Worm (Caenorhabditis elegans) whole organism, L4 larva: ENCODE results near the gene col-179.

ENCODE experiments used
- F49E8.2 ChIP-seq: sonication (generic microtip); optimal IDR thresholded peaks from 2 replicates; lab custom pipeline; 2016; ENCODE audit warnings: missing compliant biosample characterization, mild to moderate bottlenecking, missing genetic modification characterization, borderline replicate concordance
- T26A8.4 ChIP-seq: fragments of 200-800 bp; sonication (Bioruptor generic); IDR thresholded peaks from 2 replicates; pipeline ENCODE4 v1.3.6; 2022; ENCODE audit warnings: missing genetic modification characterization, missing compliant biosample characterization
- ZK337.2 ChIP-seq: fragments of 200-800 bp; sonication (Bioruptor generic); IDR thresholded peaks from 2 replicates; pipeline ENCODE4 v1.3.6; 2022; ENCODE audit warnings: missing genetic modification reagents, missing genetic modification characterization, missing compliant biosample characterization
- ZK546.5 ChIP-seq, 2 experiments: sonication (generic microtip); optimal IDR thresholded peaks; 2 replicates each; lab custom pipeline; 2017; ENCODE audit warnings: missing biosample characterization in 2 of 2, missing genetic modification characterization in 2 of 2
- aha-1 ChIP-seq: fragments of 150-350 bp; peaks from one replicate; lab custom pipeline; 2014; ENCODE audit warnings: missing biosample characterization, missing genetic modification characterization
- aly-2 ChIP-seq: sonication (generic microtip); optimal IDR thresholded peaks from 2 replicates; lab custom pipeline; 2018; ENCODE audit warnings: missing biosample characterization, missing genetic modification characterization
- ama-1 ChIP-seq: fragments of 150-350 bp; optimal IDR thresholded peaks from 2 replicates; lab custom pipeline; 2014; ENCODE audit warnings: inconsistent platforms, mixed read lengths
- attf-4 ChIP-seq: sonication (generic microtip); optimal IDR thresholded peaks from 3 replicates; lab custom pipeline; 2017; ENCODE audit warnings: missing biosample characterization, missing genetic modification characterization
- ceh-28 ChIP-seq: fragments of 150-350 bp; optimal IDR thresholded peaks from 2 replicates; lab custom pipeline; 2014; ENCODE audit warnings: missing biosample characterization, missing genetic modification reagents, missing genetic modification characterization
- ceh-32 ChIP-seq: sonication (generic microtip); optimal IDR thresholded peaks from 2 replicates; lab custom pipeline; 2016; ENCODE audit warnings: mild to moderate bottlenecking, missing genetic modification characterization, missing compliant biosample characterization; ENCODE audit not compliant: poor library complexity
- ceh-44 ChIP-seq: fragments of 200-800 bp; sonication (Bioruptor generic); IDR thresholded peaks from 2 replicates; pipeline ENCODE4 v1.3.6; 2022; ENCODE audit warnings: missing genetic modification reagents, missing genetic modification characterization, missing compliant biosample characterization
- ctbp-1 ChIP-seq: fragments of 200-800 bp; sonication (Bioruptor generic); IDR thresholded peaks from 2 replicates; pipeline ENCODE4 v1.3.6; 2022; ENCODE audit warnings: missing genetic modification reagents, missing genetic modification characterization, missing compliant biosample characterization
- daf-16 ChIP-seq, 3 experiments: sonication (generic microtip); optimal IDR thresholded peaks; 2 replicates each; lab custom pipeline; 2016 to 2017; ENCODE audit warnings: missing genetic modification characterization in 3 of 3, missing genetic modification reagents in 3 of 3, mild to moderate bottlenecking in 2 of 3, missing compliant biosample characterization in 2 of 3, missing biosample characterization in 1 of 3, moderate library complexity in 1 of 3
- daf-19 ChIP-seq: fragments of 200-800 bp; sonication (Bioruptor generic); conservative IDR thresholded peaks from 2 replicates; pipeline ENCODE4 v1.3.6; 2022; ENCODE audit warnings: missing genetic modification characterization, missing compliant biosample characterization
- daf-8 ChIP-seq: fragments of 200-800 bp; sonication (Bioruptor generic); IDR thresholded peaks from 2 replicates; pipeline ENCODE4 v1.3.6; 2022; ENCODE audit warnings: missing genetic modification characterization, missing compliant biosample characterization
- dmd-8 ChIP-seq: fragments of 200-800 bp; sonication (Bioruptor generic); IDR thresholded peaks from 2 replicates; pipeline ENCODE4 v1.3.6; 2022; ENCODE audit warnings: missing genetic modification characterization, missing compliant biosample characterization
- duxl-1 ChIP-seq: sonication (generic microtip); optimal IDR thresholded peaks from 2 replicates; lab custom pipeline; 2016; ENCODE audit warnings: mild to moderate bottlenecking, missing genetic modification characterization, moderate library complexity, missing compliant biosample characterization; ENCODE audit not compliant: poor library complexity
- egl-43 ChIP-seq: fragments of 200-800 bp; sonication (Bioruptor generic); IDR thresholded peaks from 2 replicates; pipeline ENCODE4 v1.3.6; 2022; ENCODE audit warnings: missing genetic modification reagents, missing genetic modification characterization, missing compliant biosample characterization
- gei-8 ChIP-seq: fragments of 200-800 bp; sonication (Bioruptor generic); optimal IDR thresholded peaks from 2 replicates; lab custom pipeline; 2018; ENCODE audit warnings: mild to moderate bottlenecking, missing genetic modification characterization, missing compliant biosample characterization
- hif-1 ChIP-seq, 2 experiments: sonication (generic microtip); optimal IDR thresholded peaks; 2 replicates each; lab custom pipeline; 2016 to 2017; ENCODE audit warnings: missing compliant biosample characterization in 2 of 2, missing genetic modification characterization in 2 of 2, missing genetic modification reagents in 2 of 2, missing genotype in 2 of 2, mild to moderate bottlenecking in 1 of 2
- hlh-30 ChIP-seq: sonication (generic microtip); optimal IDR thresholded peaks from 2 replicates; lab custom pipeline; 2017; ENCODE audit warnings: antibody characterized with exemption, mild to moderate bottlenecking, missing genetic modification characterization, missing compliant biosample characterization; ENCODE audit not compliant: insufficient read depth
- hmg-1.1 ChIP-seq: fragments of 200-800 bp; sonication (Bioruptor generic); IDR thresholded peaks from 2 replicates; pipeline ENCODE4 v1.3.6; 2022; ENCODE audit warnings: missing genetic modification reagents, missing genetic modification characterization, missing compliant biosample characterization
- lin-13 ChIP-seq: fragments of 150-350 bp; optimal IDR thresholded peaks from 2 replicates; lab custom pipeline; 2014; ENCODE audit warnings: missing biosample characterization, missing genetic modification reagents, missing genetic modification characterization
- lsy-2 ChIP-seq, 2 experiments: fragments of 150-350 bp in 1 of 2; sonication (generic microtip) in 1 of 2; optimal IDR thresholded peaks; 2 replicates each; lab custom pipeline; 2014 to 2017; ENCODE audit warnings: missing biosample characterization in 2 of 2, missing genetic modification characterization in 2 of 2
- mdl-1 ChIP-seq, 2 experiments: fragments of 150-350 bp in 1 of 2; sonication (generic microtip) in 1 of 2; optimal IDR thresholded peaks; 2 replicates each; lab custom pipeline; 2014 to 2017; ENCODE audit warnings: missing biosample characterization in 2 of 2, missing genetic modification characterization in 2 of 2
- nhr-11 ChIP-seq: fragments of 150-350 bp; optimal IDR thresholded peaks from 2 replicates; lab custom pipeline; 2014; ENCODE audit warnings: missing biosample characterization, missing genetic modification characterization
- nhr-111 ChIP-seq: fragments of 200-800 bp; sonication (Bioruptor generic); optimal IDR thresholded peaks from 2 replicates; lab custom pipeline; 2018; ENCODE audit warnings: mild to moderate bottlenecking, missing genetic modification characterization, missing compliant biosample characterization
- nhr-237 ChIP-seq: sonication (generic microtip); optimal IDR thresholded peaks from 2 replicates; lab custom pipeline; 2017; ENCODE audit warnings: missing biosample characterization, missing genetic modification characterization
- nhr-25 ChIP-seq: sonication (generic microtip); optimal IDR thresholded peaks from 2 replicates; lab custom pipeline; 2017; ENCODE audit warnings: missing genetic modification characterization, mild to moderate bottlenecking, missing compliant biosample characterization, antibody characterized with exemption, moderate library complexity, borderline replicate concordance; ENCODE audit not compliant: insufficient read depth
- nhr-41 ChIP-seq: fragments of 200-800 bp; sonication (Bioruptor generic); IDR thresholded peaks from 2 replicates; pipeline ENCODE4 v1.3.6; 2022; ENCODE audit warnings: missing genetic modification reagents, missing genetic modification characterization, missing compliant biosample characterization
- nhr-76 ChIP-seq: fragments of 150-350 bp; optimal IDR thresholded peaks from 2 replicates; lab custom pipeline; 2014; ENCODE audit warnings: missing biosample characterization, missing genetic modification characterization
- pqm-1 ChIP-seq: sonication (generic microtip); optimal IDR thresholded peaks from 2 replicates; lab custom pipeline; 2017; ENCODE audit warnings: missing biosample characterization, missing genetic modification characterization
- rbr-2 ChIP-seq: sonication (generic microtip); optimal IDR thresholded peaks from 2 replicates; lab custom pipeline; 2016; ENCODE audit warnings: missing genotype, missing genetic modification characterization, missing compliant biosample characterization
- sdz-12 ChIP-seq: fragments of 200-800 bp; sonication (Bioruptor generic); optimal IDR thresholded peaks from 2 replicates; lab custom pipeline; 2018; ENCODE audit warnings: mild to moderate bottlenecking, missing genetic modification characterization, missing compliant biosample characterization
- set-16 ChIP-seq: fragments of 200-800 bp; sonication (Bioruptor generic); IDR thresholded peaks from 2 replicates; pipeline ENCODE4 v1.3.6; 2022; ENCODE audit warnings: missing genetic modification reagents, missing genetic modification characterization, missing compliant biosample characterization
- tag-97 ChIP-seq: fragments of 200-800 bp; sonication (Bioruptor generic); IDR thresholded peaks from 2 replicates; pipeline ENCODE4 v1.3.6; 2022; ENCODE audit warnings: missing genetic modification characterization, missing compliant biosample characterization
- unc-130 ChIP-seq: sonication (generic microtip); optimal IDR thresholded peaks from 2 replicates; lab custom pipeline; 2016; ENCODE audit warnings: missing genetic modification reagents, missing genetic modification characterization, missing compliant biosample characterization
- unc-62 ChIP-seq, 3 experiments: fragments of 150-350 bp in 1 of 3; sonication (generic microtip); optimal IDR thresholded peaks in 2 of 3; peaks in 1 of 3; 1 replicate in 1 of 3; 2 replicates in 2 of 3; lab custom pipeline; 2014 to 2017; ENCODE audit warnings: missing biosample characterization in 3 of 3, missing genetic modification characterization in 3 of 3, missing genetic modification reagents in 3 of 3, missing genotype in 1 of 3
- zip-11 ChIP-seq: fragments of 200-800 bp; sonication (Bioruptor generic); IDR thresholded peaks from 2 replicates; pipeline ENCODE4 v1.3.6; 2022; ENCODE audit warnings: missing genetic modification characterization, missing compliant biosample characterization

col-179 gene

DNA sequence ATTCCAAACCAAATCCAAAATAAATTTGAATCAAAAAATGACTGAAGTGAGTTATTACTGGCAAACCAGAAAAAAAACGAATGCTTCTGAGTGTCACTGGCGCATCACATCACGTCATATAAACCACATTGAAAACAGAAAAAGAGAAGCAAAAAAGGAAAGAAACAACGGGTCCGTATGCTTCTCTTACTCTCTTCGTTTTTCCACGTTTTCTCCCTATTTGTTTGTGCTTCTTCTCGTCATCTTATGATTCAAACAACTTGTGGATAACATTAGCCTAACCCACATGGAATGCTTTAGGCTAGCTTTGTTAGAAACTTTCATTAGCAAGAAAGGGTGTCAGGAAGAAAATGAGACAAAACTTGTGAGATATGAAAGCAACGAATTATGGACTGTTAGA is 40.2 kb downstream of the col-179 start:
- TF ChIP-seq pqm-1 (tag; lab: Kevin White, UChicago) (no peak), mdl-1 (tag; optimal IDR thresholded peaks at IDR 0.05; lab: Kevin White, UChicago) (peak in 1 of 2 experiments; percentile 41), nhr-41 (GFP tag; lab: Robert Waterston, UW) (no peak), aly-2 (tag; lab: Kevin White, UChicago) (no peak), ZK337.2 (GFP tag; lab: Robert Waterston, UW) (no peak), hlh-30 (tag; lab: Kevin White, UChicago) (peak; percentile 33), nhr-76 (no peak), ceh-32 (tag; lab: Kevin White, UChicago) (no peak), tag-97 (GFP tag; lab: Robert Waterston, UW) (no peak), attf-4 (tag; lab: Kevin White, UChicago) (no peak), set-16 (GFP tag; lab: Robert Waterston, UW) (no peak), rbr-2 (tag; lab: Kevin White, UChicago) (peak; percentile 1), zip-11 (GFP tag; lab: Robert Waterston, UW) (no peak), ZK546.5 (tag; optimal IDR thresholded peaks at IDR 0.05; lab: Kevin White, UChicago) (no peak), nhr-25 (no peak), ctbp-1 (GFP tag; lab: Robert Waterston, UW) (0 out of 2 replicates have a peak, but pooled peaks have one; percentile 30), ceh-28 (no peak), daf-19 (GFP tag; lab: Robert Waterston, UW) (no peak), unc-62 (GFP tag; optimal IDR thresholded peaks at IDR 0.05 in 1 of 2; lab: Kevin White, UChicago) (peak in 1 of 2 experiments; percentile 68), unc-62 (tag; optimal IDR thresholded peaks at IDR 0.05; lab: Kevin White, UChicago) (no peak), egl-43 (no peak), unc-130 (no peak), sdz-12 (GFP tag; lab: Kevin White, UChicago) (no peak), lsy-2 (tag; optimal IDR thresholded peaks at IDR 0.05; lab: Kevin White, UChicago) (peak in 1 of 2 experiments; percentile 32), duxl-1 (no peak), F49E8.2 (tag; lab: Kevin White, UChicago) (no peak)

DNA sequence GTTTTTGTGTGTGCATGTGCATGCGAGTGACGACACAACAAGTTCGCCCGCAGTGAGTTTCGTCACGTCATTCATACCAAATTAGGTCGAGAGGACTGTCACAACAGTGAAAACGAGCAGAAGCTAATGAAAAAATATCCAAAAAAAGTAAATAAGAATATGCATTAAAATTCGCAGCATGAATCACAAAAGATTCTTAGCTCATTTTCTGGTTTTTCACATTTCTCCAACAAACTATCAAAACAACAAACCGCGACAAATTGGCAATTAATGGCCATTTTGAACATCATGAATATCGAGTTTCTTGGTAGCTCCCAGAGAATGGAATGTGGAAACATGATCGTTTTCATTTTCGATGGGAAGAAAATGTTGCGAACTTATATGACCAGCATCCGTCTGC is 42.3 kb downstream of the col-179 start:
- peak in 1 of 2 experiments; percentile 75 for TF ChIP-seq unc-62 (GFP tag; optimal IDR thresholded peaks at IDR 0.05 in 1 of 2; lab: Kevin White, UChicago)
- TF ChIP-seq unc-62 (tag; optimal IDR thresholded peaks at IDR 0.05; lab: Kevin White, UChicago): no peak
- TF ChIP-seq attf-4 (tag; lab: Kevin White, UChicago): no peak
- TF ChIP-seq aha-1 (tag; lab: Kevin White, UChicago): peak; percentile 72

DNA sequence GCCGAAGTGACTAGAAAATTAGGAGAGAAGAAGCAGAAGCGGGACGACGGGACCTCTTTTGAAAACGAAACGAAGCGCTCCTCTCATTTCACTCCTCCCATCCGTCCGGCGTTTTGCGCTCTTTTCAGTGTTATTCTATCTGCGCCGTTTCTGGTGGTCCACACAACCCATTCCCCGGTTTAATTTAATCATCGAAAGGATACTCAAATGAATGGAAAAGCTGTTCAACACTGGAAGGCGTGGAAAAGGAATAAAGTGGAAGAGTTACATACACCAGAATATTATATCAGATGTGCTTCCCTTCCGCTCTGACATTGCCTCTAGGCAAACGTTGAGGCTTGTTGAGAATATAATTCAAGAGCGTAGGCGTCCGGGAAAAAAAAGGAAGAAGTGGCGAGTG is 43.8 kb downstream of the col-179 start:
- no peak for TF ChIP-seq T26A8.4 (GFP tag; lab: Robert Waterston, UW)
- no peak for TF ChIP-seq dmd-8 (GFP tag; lab: Robert Waterston, UW)
- TF ChIP-seq gei-8: no peak
- no peak for TF ChIP-seq nhr-25
- no peak for TF ChIP-seq ceh-44
- TF ChIP-seq hmg-1.1 (GFP tag; lab: Robert Waterston, UW): no peak
- TF ChIP-seq nhr-237 (tag; lab: Kevin White, UChicago): no peak
- no peak for TF ChIP-seq zip-11 (GFP tag; lab: Robert Waterston, UW)
- TF ChIP-seq hif-1 (tag; optimal IDR thresholded peaks at IDR 0.05; lab: Kevin White, UChicago): no peak
- TF ChIP-seq daf-19 (GFP tag; lab: Robert Waterston, UW): no peak
- no peak for TF ChIP-seq lin-13 (GFP tag; lab: Kevin White, UChicago)
- TF ChIP-seq nhr-11 (tag; lab: Kevin White, UChicago): no peak
- TF ChIP-seq ama-1 (lab: Kevin White, UChicago): no peak
- TF ChIP-seq daf-16 (GFP tag; optimal IDR thresholded peaks at IDR 0.05; lab: Kevin White, UChicago): no peak
- TF ChIP-seq daf-16 (tag; optimal IDR thresholded peaks at IDR 0.05; lab: Kevin White, UChicago): no peak
- no peak for TF ChIP-seq nhr-111
- no peak for TF ChIP-seq daf-8
